Worm (Caenorhabditis elegans) whole organism, L1 larva: ENCODE results near the gene hyl-2.

Source experiments
- C34B4.2 ChIP-seq: sonication (generic microtip); optimal IDR thresholded peaks from 2 replicates; lab custom pipeline; 2017; ENCODE audit warnings: mild to moderate bottlenecking, missing genetic modification characterization, missing compliant biosample characterization
- alr-1 ChIP-seq: fragments of 200-800 bp; sonication (Bioruptor generic); optimal IDR thresholded peaks from 2 replicates; lab custom pipeline; 2018; ENCODE audit warnings: borderline replicate concordance, mild to moderate bottlenecking, missing genetic modification characterization, missing compliant biosample characterization
- ama-1 ChIP-seq: fragments of 150-350 bp; optimal IDR thresholded peaks from 2 replicates; lab custom pipeline; 2014
- ceh-8 ChIP-seq: fragments of 200-800 bp; sonication (Bioruptor generic); optimal IDR thresholded peaks from 2 replicates; lab custom pipeline; 2018; ENCODE audit warnings: mild to moderate bottlenecking, missing genetic modification characterization, moderate library complexity, missing compliant biosample characterization
- fkh-8 ChIP-seq: sonication (generic microtip); optimal IDR thresholded peaks from 2 replicates; lab custom pipeline; 2016; ENCODE audit warnings: mild to moderate bottlenecking, missing genetic modification characterization, missing compliant biosample characterization
- grh-1 ChIP-seq: fragments of 200-800 bp; sonication (Bioruptor generic); IDR thresholded peaks from 2 replicates; pipeline ENCODE4 v1.3.6; 2022; ENCODE audit warnings: missing genetic modification reagents, missing genetic modification characterization, missing compliant biosample characterization
- hlh-4 ChIP-seq: sonication (generic microtip); optimal IDR thresholded peaks from 2 replicates; lab custom pipeline; 2016; ENCODE audit warnings: mild to moderate bottlenecking, missing genetic modification characterization, missing compliant biosample characterization
- lin-15B ChIP-seq: fragments of 150-350 bp; sonication (generic microtip); optimal IDR thresholded peaks from 3 replicates; lab custom pipeline; 2014; ENCODE audit warnings: missing biosample characterization, missing genetic modification characterization
- nhr-90 ChIP-seq: sonication (generic microtip); optimal IDR thresholded peaks from 2 replicates; lab custom pipeline; 2016; ENCODE audit warnings: mild to moderate bottlenecking, missing genetic modification characterization, missing compliant biosample characterization; ENCODE audit not compliant: poor library complexity
- pag-3 ChIP-seq: sonication (generic microtip); optimal IDR thresholded peaks from 2 replicates; lab custom pipeline; 2017; ENCODE audit warnings: missing genetic modification characterization, mild to moderate bottlenecking, missing compliant biosample characterization, antibody characterized with exemption, borderline replicate concordance; ENCODE audit not compliant: insufficient read depth
- pqm-1 ChIP-seq: sonication (generic microtip); optimal IDR thresholded peaks from 3 replicates; lab custom pipeline; 2017; ENCODE audit warnings: missing biosample characterization, missing genetic modification characterization
- skn-1 ChIP-seq: fragments of 150-350 bp; optimal IDR thresholded peaks from 2 replicates; lab custom pipeline; 2014; ENCODE audit warnings: missing biosample characterization, missing genetic modification characterization
- unc-30 ChIP-seq: sonication (generic microtip); optimal IDR thresholded peaks from 2 replicates; lab custom pipeline; 2017; ENCODE audit warnings: missing biosample characterization, missing genetic modification characterization
- unc-86 ChIP-seq: sonication (generic microtip); optimal IDR thresholded peaks from 2 replicates; lab custom pipeline; 2016; ENCODE audit warnings: missing genetic modification characterization, missing compliant biosample characterization

- no peak for TF ChIP-seq nhr-90 (tag; lab: Kevin White, UChicago)
- no peak for TF ChIP-seq unc-86 (tag; lab: Kevin White, UChicago)
- peak; percentile 54 for TF ChIP-seq fkh-8
- no peak for TF ChIP-seq hlh-4 (tag; lab: Kevin White, UChicago)
- no peak for TF ChIP-seq lin-15B (tag; lab: Kevin White, UChicago)
- no peak for TF ChIP-seq unc-30 (tag; lab: Kevin White, UChicago)
- TF ChIP-seq ama-1 (lab: Kevin White, UChicago), result no peak
- no peak for TF ChIP-seq pqm-1 (tag; lab: Kevin White, UChicago)
- no peak for TF ChIP-seq pag-3 (tag; lab: Kevin White, UChicago)
- no peak for TF ChIP-seq C34B4.2 (tag; lab: Kevin White, UChicago)
- no peak for TF ChIP-seq ceh-8 (GFP tag; lab: Kevin White, UChicago)
- no peak for TF ChIP-seq grh-1 (GFP tag; lab: Robert Waterston, UW)
- TF ChIP-seq skn-1 (tag; lab: Kevin White, UChicago), result no peak
- no peak for TF ChIP-seq alr-1 (tag; lab: Kevin White, UChicago)
Measured at ce11 chrX:4720603-4721529, 21.6 kb upstream of the hyl-2 start, which contains the start of gene F55D10.4.
